Worm (Caenorhabditis elegans) whole organism, young adult: ENCODE measurements around the gene ptr-3.

Source experiments
- F52B5.7 ChIP-seq: sonication (generic microtip); optimal IDR thresholded peaks from 2 replicates; lab custom pipeline; 2016; ENCODE audit warnings: mild to moderate bottlenecking, missing genetic modification characterization, missing compliant biosample characterization
- F57A8.1 ChIP-seq: fragments of 200-800 bp; sonication (Bioruptor generic); optimal IDR thresholded peaks from 2 replicates; lab custom pipeline; 2018; ENCODE audit warnings: mild to moderate bottlenecking, missing genetic modification characterization, moderate library complexity, missing compliant biosample characterization
- Y53F4B.3 ChIP-seq: fragments of 200-800 bp; sonication (Bioruptor generic); IDR thresholded peaks from 2 replicates; pipeline ENCODE4 v1.3.6; 2022; ENCODE audit warnings: missing genetic modification reagents, missing genetic modification characterization, missing compliant biosample characterization
- attf-3 ChIP-seq: fragments of 200-800 bp; sonication (Bioruptor generic); conservative IDR thresholded peaks from 2 replicates; pipeline ENCODE4 v1.3.6; 2022; ENCODE audit warnings: missing genetic modification reagents, missing genetic modification characterization, missing compliant biosample characterization
- attf-5 ChIP-seq: fragments of 200-800 bp; sonication (Bioruptor generic); optimal IDR thresholded peaks from 2 replicates; lab custom pipeline; 2018; ENCODE audit warnings: mild to moderate bottlenecking, missing genetic modification characterization, missing compliant biosample characterization
- cebp-1 ChIP-seq, 2 experiments: fragments of 200-800 bp in 1 of 2; sonication (Bioruptor generic) in 1 of 2; sonication (generic microtip) in 1 of 2; IDR thresholded peaks in 1 of 2; optimal IDR thresholded peaks in 1 of 2; 2 replicates each; pipeline versions ENCODE4 v1.3.6 to Lab custom; 2017 to 2022; ENCODE audit warnings: missing compliant biosample characterization in 2 of 2, missing genetic modification characterization in 2 of 2, mild to moderate bottlenecking in 1 of 2, missing genetic modification reagents in 1 of 2, moderate library complexity in 1 of 2
- ceh-100 ChIP-seq: fragments of 200-800 bp; sonication (Bioruptor generic); IDR thresholded peaks from 2 replicates; pipeline ENCODE4 v1.3.6; 2022; ENCODE audit warnings: missing genetic modification reagents, missing genetic modification characterization, missing compliant biosample characterization
- ceh-27 ChIP-seq: fragments of 200-800 bp; sonication (Bioruptor generic); optimal IDR thresholded peaks from 2 replicates; lab custom pipeline; 2018; ENCODE audit warnings: mild to moderate bottlenecking, missing genetic modification characterization, moderate library complexity, missing compliant biosample characterization
- hmg-1.2 ChIP-seq: fragments of 200-800 bp; sonication (Bioruptor generic); IDR thresholded peaks from 2 replicates; pipeline ENCODE4 v1.3.6; 2022; ENCODE audit warnings: missing genetic modification reagents, missing genetic modification characterization, missing compliant biosample characterization
- lag-1 ChIP-seq: fragments of 200-800 bp; sonication (Bioruptor generic); IDR thresholded peaks from 2 replicates; pipeline ENCODE4 v1.3.6; 2022; ENCODE audit warnings: missing genetic modification reagents, missing genetic modification characterization, missing compliant biosample characterization
- nfya-2 ChIP-seq: fragments of 200-800 bp; sonication (Bioruptor generic); IDR thresholded peaks from 2 replicates; pipeline ENCODE4 v1.3.6; 2022; ENCODE audit warnings: missing genetic modification reagents, missing genetic modification characterization, missing compliant biosample characterization
- rec-8 ChIP-seq, 2 experiments: sonication (generic microtip); optimal IDR thresholded peaks; 2 replicates each; lab custom pipeline; 2016; ENCODE audit warnings: mild to moderate bottlenecking in 2 of 2, missing genetic modification characterization in 2 of 2, missing genetic modification reagents in 2 of 2, missing genotype in 2 of 2, missing biosample characterization in 1 of 2, missing compliant biosample characterization in 1 of 2, moderate library complexity in 1 of 2
- sdz-38 ChIP-seq: sonication (generic microtip); optimal IDR thresholded peaks from 2 replicates; lab custom pipeline; 2016; ENCODE audit warnings: missing genotype, missing genetic modification characterization, missing compliant biosample characterization
- ztf-18 ChIP-seq: sonication (generic microtip); optimal IDR thresholded peaks from 2 replicates; lab custom pipeline; 2016; ENCODE audit warnings: missing genotype, mild to moderate bottlenecking, missing genetic modification characterization, missing compliant biosample characterization

DNA sequence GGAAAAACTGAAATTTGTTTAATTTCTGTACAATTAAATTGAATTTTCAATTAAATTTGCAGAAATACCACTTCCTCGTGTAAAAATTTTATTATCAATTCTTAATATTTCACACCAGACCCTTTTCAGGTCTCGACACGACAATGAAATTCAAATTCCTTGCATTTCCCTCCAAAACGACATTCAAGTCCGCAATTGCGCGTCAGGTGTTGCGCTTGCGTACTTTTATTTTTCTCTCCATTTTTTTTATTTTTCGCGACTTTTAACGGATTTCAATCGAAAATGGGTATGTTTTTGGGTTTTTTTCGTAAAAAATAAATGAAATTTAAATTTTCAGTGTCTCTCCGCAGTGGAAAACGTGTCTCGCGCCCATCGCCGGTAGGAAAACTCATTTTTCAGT, 18.6 kb upstream of the ptr-3 start, which contains the start of gene C03H5.3:
- no peak for TF ChIP-seq ceh-100 (GFP tag; lab: Robert Waterston, UW)
- no peak for TF ChIP-seq ceh-27 (GFP tag; lab: Kevin White, UChicago)
- no peak for TF ChIP-seq lag-1 (GFP tag; lab: Robert Waterston, UW)
- TF ChIP-seq cebp-1 (GFP tag; IDR thresholded peaks at IDR 0.05; lab: Robert Waterston, UW): no peak
- no peak for TF ChIP-seq cebp-1 (tag; optimal IDR thresholded peaks at IDR 0.05; lab: Kevin White, UChicago)
- peak; percentile 49 for TF ChIP-seq ztf-18 (tag; lab: Kevin White, UChicago)
- no peak for TF ChIP-seq attf-5
- no peak for TF ChIP-seq F57A8.1 (GFP tag; lab: Kevin White, UChicago)
- TF ChIP-seq sdz-38: no peak
- no peak for TF ChIP-seq rec-8 (tag; optimal IDR thresholded peaks at IDR 0.05; lab: Kevin White, UChicago)
- no peak for TF ChIP-seq attf-3 (GFP tag; lab: Robert Waterston, UW)
- TF ChIP-seq hmg-1.2 (GFP tag; lab: Robert Waterston, UW): no peak
- TF ChIP-seq Y53F4B.3: no peak
- no peak for TF ChIP-seq nfya-2 (GFP tag; lab: Robert Waterston, UW)
- no peak for TF ChIP-seq F52B5.7
